Fruit fly (Drosophila melanogaster): ENCODE measurements around the gene CG5787.
A peak's percentile ranks its signal among the peaks of the same experiment; 100 is the strongest.

Gene CG5787

dm6 chr2L:12750060-12750459 lies 37.3 kb upstream of the CG5787 start (continued):
- TF ChIP-seq Med (GFP tag) (no peak), Kr (GFP tag; optimal IDR thresholded peaks at IDR 0.05) (no peak), chinmo (GFP tag; IDR thresholded peaks at IDR 0.05; ENCODE audit: partially characterized antibody) (no peak), Gsc (GFP tag; IDR thresholded peaks at IDR 0.05) (no peak), CG32767 (GFP tag; IDR thresholded peaks at IDR 0.05) (no peak), CG8478 (optimal IDR thresholded peaks at IDR 0.05) (no peak), br (optimal IDR thresholded peaks at IDR 0.05) (no peak), Bgb (GFP tag; IDR thresholded peaks at IDR 0.05; ENCODE audit: partially characterized antibody) (no peak), Neu2 (GFP tag; optimal IDR thresholded peaks at IDR 0.05; ENCODE audit: borderline replicate concordance) (no peak), fd3F (GFP tag; optimal IDR thresholded peaks at IDR 0.05) (no peak), Optix (GFP tag; IDR thresholded peaks at IDR 0.05) (no peak), CG13775 (GFP tag; optimal IDR thresholded peaks at IDR 0.05) (no peak), tio (GFP tag; optimal IDR thresholded peaks at IDR 0.05) (no peak), slp2 (GFP tag; optimal IDR thresholded peaks at IDR 0.05) (no peak), cg (GFP tag; optimal IDR thresholded peaks at IDR 0.05) (no peak), CG6689 (GFP tag; IDR thresholded peaks at IDR 0.05) (0 out of 2 replicates have a peak, but pooled peaks have one; percentile 8), CG12769 (tag; optimal IDR thresholded peaks at IDR 0.05) (no peak), CG7357 (GFP tag; IDR thresholded peaks at IDR 0.05) (no peak), so (GFP tag; IDR thresholded peaks at IDR 0.05) (no peak), NfI (GFP tag; optimal IDR thresholded peaks at IDR 0.05) (no peak), seq (GFP tag; IDR thresholded peaks at IDR 0.05) (no peak), lbe (GFP tag; optimal IDR thresholded peaks at IDR 0.05) (no peak), da (GFP tag; optimal IDR thresholded peaks at IDR 0.05) (no peak), Hr78 (GFP tag; optimal IDR thresholded peaks at IDR 0.05) (no peak), az2 (GFP tag; optimal IDR thresholded peaks at IDR 0.05) (no peak), Gug (GFP tag; IDR thresholded peaks at IDR 0.05) (no peak), Atf6 (GFP tag; IDR thresholded peaks at IDR 0.05) (no peak), CG8924 (tag; optimal IDR thresholded peaks at IDR 0.05) (no peak), CTCF (GFP tag; optimal IDR thresholded peaks at IDR 0.05) (no peak), B-H2 (GFP tag; optimal IDR thresholded peaks at IDR 0.05) (no peak), Ptx1 (GFP tag; IDR thresholded peaks at IDR 0.05) (no peak), CG18764 (GFP tag; optimal IDR thresholded peaks at IDR 0.05) (no peak), z (GFP tag; IDR thresholded peaks at IDR 0.05) (no peak), org-1 (GFP tag; optimal IDR thresholded peaks at IDR 0.05) (no peak), CG13287 (GFP tag; IDR thresholded peaks at IDR 0.05; ENCODE audit: partially characterized antibody) (no peak), gcm (GFP tag; optimal IDR thresholded peaks at IDR 0.05) (peak; percentile 48), mam (GFP tag; optimal IDR thresholded peaks at IDR 0.05) (no peak), CG12219 (GFP tag; optimal IDR thresholded peaks at IDR 0.05) (no peak), pita (GFP tag; optimal IDR thresholded peaks at IDR 0.05) (no peak), CG32532 (GFP tag; IDR thresholded peaks at IDR 0.05) (no peak), CG11398 (GFP tag; optimal IDR thresholded peaks at IDR 0.05) (no peak), inv (GFP tag; IDR thresholded peaks at IDR 0.05; ENCODE audit: partially characterized antibody) (no peak), CG18262 (tag; optimal IDR thresholded peaks at IDR 0.05) (peak; percentile 30), caup (GFP tag; optimal IDR thresholded peaks at IDR 0.05; ENCODE audit: severe bottlenecking) (no peak), CG7839 (tag; optimal IDR thresholded peaks at IDR 0.05) (peak; percentile 41), lilli (GFP tag; optimal IDR thresholded peaks at IDR 0.05) (no peak), hkb (optimal IDR thresholded peaks at IDR 0.05) (no peak), hkb (GFP tag; IDR thresholded peaks at IDR 0.05) (no peak), CG16813 (GFP tag; IDR thresholded peaks at IDR 0.05; ENCODE audit: partially characterized antibody) (no peak), Dip3 (GFP tag; optimal IDR thresholded peaks at IDR 0.05) (no peak), Chrac-16 (GFP tag; optimal IDR thresholded peaks at IDR 0.05) (no peak), CG34422 (GFP tag; IDR thresholded peaks at IDR 0.05) (no peak), gsb-n (tag; optimal IDR thresholded peaks at IDR 0.05) (peak; percentile 12)

Measured in whole organism, embryonic.